Worm (Caenorhabditis elegans): ENCODE data around the gene msp-56.
"Not testable (repeated sequence)": the region's sequence is repeated elsewhere in the genome, so short reads cannot be mapped to it uniquely, and the experiment has no call there.

Gene msp-56

DNA sequence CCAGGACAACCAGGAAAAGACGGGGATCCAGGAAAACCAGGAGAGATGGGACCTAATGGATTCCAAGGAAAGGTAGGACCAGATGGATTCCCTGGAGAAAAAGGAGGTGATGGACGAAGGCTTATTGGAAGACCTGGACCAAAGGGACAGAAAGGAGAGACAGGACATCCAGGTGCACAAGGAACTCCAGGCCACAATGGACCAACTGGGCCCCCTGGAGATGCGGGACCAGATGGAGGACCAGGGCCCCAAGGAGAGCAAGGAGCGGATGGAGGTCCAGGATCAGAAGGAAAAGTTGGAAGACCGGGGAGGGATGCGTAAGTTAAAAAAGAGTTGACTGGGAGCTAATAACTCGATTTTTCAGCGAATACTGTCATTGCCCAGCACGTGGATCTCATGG, 18.8 kb upstream of the msp-56 start:
- TF ChIP-seq duxl-1 (tag; optimal IDR thresholded peaks at IDR 0.05; ENCODE audit: poor library complexity) (no peak), tag-97 (GFP tag; IDR thresholded peaks at IDR 0.05) (no peak), nhr-42 (GFP tag; IDR thresholded peaks at IDR 0.05) (no peak), set-16 (GFP tag; IDR thresholded peaks at IDR 0.05) (peak; percentile 71), gei-8 (GFP tag; optimal IDR thresholded peaks at IDR 0.05) (no peak)

DNA sequence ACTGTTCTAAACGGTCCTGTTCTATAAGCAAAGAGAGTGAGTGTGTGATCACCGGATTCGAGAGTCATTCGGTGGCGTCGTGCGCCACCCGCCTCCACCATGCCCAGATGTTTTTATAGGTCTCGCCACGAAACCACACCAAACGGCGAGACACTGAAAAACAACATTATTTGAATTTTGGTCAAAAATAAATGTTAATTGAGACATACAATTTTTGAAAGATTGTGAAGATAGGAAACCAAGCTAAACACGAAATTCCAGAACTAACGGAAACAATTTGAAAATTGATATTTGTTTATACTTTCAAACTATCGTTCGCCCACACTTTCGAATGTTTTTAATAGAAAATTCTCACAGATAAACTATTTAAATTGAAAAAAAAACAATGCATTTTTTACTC, 16.9 kb upstream of the msp-56 start, which contains the start of gene catp-6:
catp-6 (minus strand) TSS at position 101 of the 400 bp plus-strand sequence.
- TF ChIP-seq snpc-1.2 (GFP tag; IDR thresholded peaks at IDR 0.05) (no peak), fkh-10 (GFP tag; optimal IDR thresholded peaks at IDR 0.05) (no peak), T20F7.1 (GFP tag; optimal IDR thresholded peaks at IDR 0.05) (no peak), ceh-62 (tag; optimal IDR thresholded peaks at IDR 0.05) (no peak), dmd-6 (GFP tag; IDR thresholded peaks at IDR 0.05) (no peak), hmg-1.1 (GFP tag; IDR thresholded peaks at IDR 0.05) (no peak), egl-43 (GFP tag; IDR thresholded peaks at IDR 0.05) (no peak)

ce11 chrIV:9825196-9825744, 16.1 kb upstream of the msp-56 start, which contains the start of gene mtr-4:
TSS of gene mtr-4 (plus strand) at chrIV:9825694.
- peak; percentile 3 for TF ChIP-seq nhr-28 (tag; optimal IDR thresholded peaks at IDR 0.05)
- no peak for TF ChIP-seq nhr-10 (tag; optimal IDR thresholded peaks at IDR 0.05)
- peak; percentile 27 for TF ChIP-seq pqm-1 (tag; optimal IDR thresholded peaks at IDR 0.05)
- peak; percentile 8 for TF ChIP-seq unc-130 (GFP tag; optimal IDR thresholded peaks at IDR 0.05)
- TF ChIP-seq mdl-1 (tag; optimal IDR thresholded peaks at IDR 0.05) = peak in 1 of 2 experiments; percentile 17
- TF ChIP-seq tra-1 (GFP tag; IDR thresholded peaks at IDR 0.05) = 0 out of 2 replicates have a peak, but pooled peaks have one; percentile 53
- TF ChIP-seq F49E8.2 (tag; optimal IDR thresholded peaks at IDR 0.05; ENCODE audit: borderline replicate concordance) = peak; percentile 5
- no peak for TF ChIP-seq cey-2 (tag; optimal IDR thresholded peaks at IDR 0.05; ENCODE audit: borderline replicate concordance, insufficient read depth)
- TF ChIP-seq mes-2 (tag; optimal IDR thresholded peaks at IDR 0.05; ENCODE audit: poor library complexity, severe bottlenecking) = peak; percentile 8
- TF ChIP-seq dpl-1 (GFP tag; optimal IDR thresholded peaks at IDR 0.05) = peak; percentile 71
- TF ChIP-seq Y48G9A.11 (GFP tag; IDR thresholded peaks at IDR 0.05) = no peak
- peak; percentile 95 for TF ChIP-seq lin-38 (GFP tag; IDR thresholded peaks at IDR 0.05)
- TF ChIP-seq snpc-1.2 (GFP tag; IDR thresholded peaks at IDR 0.05) = peak; percentile 80

DNA sequence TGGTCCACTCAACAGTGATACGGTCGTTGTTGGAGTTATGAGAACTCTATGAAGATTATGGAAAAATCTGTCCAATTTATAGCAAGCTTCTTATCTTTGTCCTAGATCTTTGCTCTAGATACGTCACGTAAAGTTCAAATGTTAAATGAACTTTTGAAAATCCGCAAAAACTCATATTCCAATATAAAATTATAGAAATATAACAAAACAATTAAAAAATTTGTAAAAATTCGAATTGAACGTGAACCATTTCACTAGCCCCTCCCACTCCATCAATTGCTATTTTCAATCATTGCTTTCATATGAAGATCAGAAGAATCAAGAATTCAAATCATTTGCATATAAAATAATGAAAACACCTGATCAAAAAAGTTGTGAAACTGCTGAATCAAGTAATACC, 8.8 kb upstream of the msp-56 start, which contains the start of gene kin-21:
kin-21 (plus strand) TSS at position 301 of the 400 bp plus-strand sequence.
- no peak for TF ChIP-seq ama-1 (optimal IDR thresholded peaks at IDR 0.05)
- TF ChIP-seq arid-1 (GFP tag; conservative IDR thresholded peaks at IDR 0.05) = no peak

DNA sequence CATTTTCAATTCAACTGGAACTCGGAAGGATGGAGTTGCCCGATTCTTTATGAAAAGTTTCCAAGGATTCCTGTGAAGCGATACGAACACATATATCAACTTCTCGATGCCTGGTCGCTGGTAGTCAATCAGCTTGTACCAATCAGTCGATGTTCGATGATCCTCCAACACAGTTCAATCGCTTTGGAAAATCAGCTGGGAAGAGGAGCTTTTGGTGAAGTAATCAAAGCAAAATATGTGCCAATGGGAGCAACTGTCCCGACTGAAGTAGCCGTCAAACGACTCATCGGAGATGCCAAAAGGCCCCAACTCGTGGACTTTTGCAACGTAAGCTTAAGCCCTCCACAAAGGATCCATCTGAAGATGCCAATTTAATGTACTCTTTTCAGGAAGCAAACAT, 8.0 kb upstream of the msp-56 start:
- TF ChIP-seq unc-130 (GFP tag; optimal IDR thresholded peaks at IDR 0.05) (no peak), aha-1 (tag) (peak; percentile 95), zfp-3 (GFP tag; conservative IDR thresholded peaks at IDR 0.05) (no peak)

DNA sequence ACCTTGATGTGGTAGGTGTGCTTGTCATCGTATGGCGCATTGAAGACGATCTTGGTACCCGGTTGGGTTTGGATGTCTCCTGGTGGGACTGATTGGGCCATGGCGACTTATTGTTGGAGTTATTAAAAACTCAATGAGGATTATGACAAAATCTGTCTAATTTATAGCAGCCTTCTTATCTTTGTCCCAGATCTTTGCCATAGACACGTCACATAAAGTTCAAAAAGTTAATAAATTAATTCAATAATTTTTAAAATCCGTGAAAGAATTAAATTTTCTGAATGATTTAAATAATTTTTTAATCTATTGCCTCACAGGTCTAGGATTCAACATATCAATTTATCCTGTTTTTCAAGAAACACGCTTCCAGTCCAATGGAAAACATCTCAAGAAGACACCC, 5.0 kb upstream of the msp-56 start, which contains the start of gene msp-81:
msp-81 (minus strand) TSS at position 101 of the 400 bp plus-strand sequence.
- no peak for TF ChIP-seq R02D3.7 (tag; optimal IDR thresholded peaks at IDR 0.05)

DNA sequence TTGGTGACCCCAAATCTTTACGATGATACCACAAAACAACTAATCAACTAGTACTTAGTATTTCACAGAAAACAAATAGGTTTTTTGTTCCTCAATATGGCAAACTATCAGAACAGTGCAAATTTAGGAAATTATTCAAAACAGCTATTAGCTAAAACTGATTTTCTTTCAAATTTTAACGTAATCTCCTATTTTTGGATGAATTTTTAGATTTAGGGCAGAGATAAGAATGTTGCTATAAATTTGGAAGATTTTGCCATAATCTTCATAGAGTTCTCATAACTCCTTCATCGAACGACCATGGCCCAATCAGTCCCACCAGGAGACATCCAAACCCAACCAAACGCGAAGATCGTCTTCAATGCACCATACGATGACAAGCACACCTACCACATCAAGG, 4.0 kb upstream of the msp-56 start, which contains the start of gene msp-10:
msp-10 (plus strand) TSS at position 301 of the 400 bp plus-strand sequence.
- TF ChIP-seq madf-5 (GFP tag; IDR thresholded peaks at IDR 0.05); ceh-28 (tag; optimal IDR thresholded peaks at IDR 0.05); skn-1 (tag; optimal IDR thresholded peaks at IDR 0.05): not testable (repeated sequence)

Data from whole organism, L4 larva.